Worm (Caenorhabditis elegans) whole organism, early embryonic: ENCODE data around the gene T24D8.6.

Experiments used
- flt-1 ChIP-seq: fragments of 200-800 bp; sonication (Bioruptor generic); IDR thresholded peaks from 2 replicates; pipeline ENCODE4 v1.3.6; 2022; ENCODE audit warnings: missing genetic modification characterization, missing compliant biosample characterization
- hmbx-1 ChIP-seq: sonication (generic microtip); optimal IDR thresholded peaks from 2 replicates; lab custom pipeline; 2016; ENCODE audit warnings: mild to moderate bottlenecking, missing genetic modification characterization, missing compliant biosample characterization

DNA sequence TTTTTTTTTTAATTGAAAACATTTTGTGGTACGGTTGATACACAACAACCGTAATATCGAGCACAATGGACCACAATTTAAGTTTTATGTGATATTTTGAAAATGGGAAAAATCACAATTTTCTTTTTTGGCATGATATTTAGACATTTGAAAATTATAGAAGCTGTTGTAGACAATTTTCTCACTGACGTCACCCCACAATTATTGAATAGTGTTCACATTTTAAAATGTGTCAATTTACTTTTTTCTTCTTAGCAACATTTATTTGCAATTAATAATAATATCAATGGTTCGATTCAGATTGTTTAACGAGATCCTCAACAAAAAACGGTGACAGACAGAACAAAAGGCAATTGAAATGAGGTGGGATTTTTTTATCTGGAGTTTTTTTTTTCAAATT lies 30.4 kb downstream of the T24D8.6 start, which contains the start of gene T01B6.1:
- TF ChIP-seq hmbx-1 (tag; lab: Kevin White, UChicago) (no peak), flt-1 (GFP tag; lab: Robert Waterston, UW) (no peak)
